Fruit fly (Drosophila melanogaster) whole organism, pupa: ENCODE results near the gene CG11912.

ENCODE experiments used
- CG10348 ChIP-seq: fragments of 200-800 bp; sonication (Bioruptor generic); IDR thresholded peaks from 2 replicates; pipeline ENCODE4 v1.3.6; 2022; ENCODE audit warnings: missing biosample characterization, missing genetic modification characterization
- CG12605 ChIP-seq: fragments of 200-800 bp; sonication (Bioruptor generic); IDR thresholded peaks from 2 replicates; pipeline ENCODE4 v1.3.6; 2022; ENCODE audit warnings: missing biosample characterization, missing genetic modification characterization
- CG13204 ChIP-seq: fragments of 200-800 bp; sonication (Bioruptor generic); optimal IDR thresholded peaks from 2 replicates; lab custom pipeline; 2018; ENCODE audit warnings: missing biosample characterization, mild to moderate bottlenecking, missing genetic modification characterization, moderate library complexity
- CG14655 ChIP-seq: fragments of 200-800 bp; sonication (Bioruptor generic); optimal IDR thresholded peaks from 3 replicates; lab custom pipeline; 2017; ENCODE audit warnings: mild to moderate bottlenecking, missing biosample characterization, missing genetic modification reagents, missing genetic modification characterization
- CG15710 ChIP-seq: fragments of 200-800 bp; sonication (Bioruptor generic); optimal IDR thresholded peaks from 2 replicates; lab custom pipeline; 2018; ENCODE audit warnings: missing biosample characterization, mild to moderate bottlenecking, missing genetic modification characterization, moderate library complexity
- CG17806 ChIP-seq: fragments of 200-800 bp; sonication (Bioruptor generic); optimal IDR thresholded peaks from 2 replicates; lab custom pipeline; 2018; ENCODE audit warnings: missing biosample characterization, mild to moderate bottlenecking, missing genetic modification characterization, moderate library complexity
- CG32121 ChIP-seq: fragments of 200-800 bp; sonication (Bioruptor generic); IDR thresholded peaks from 2 replicates; pipeline ENCODE4 v1.3.6; 2022; ENCODE audit warnings: missing biosample characterization, missing genetic modification characterization
- CG34367 ChIP-seq: fragments of 200-800 bp; sonication (Bioruptor generic); optimal IDR thresholded peaks from 2 replicates; lab custom pipeline; 2018; ENCODE audit warnings: missing biosample characterization, mild to moderate bottlenecking, missing genetic modification characterization
- CG4496 ChIP-seq: fragments of 200-800 bp; sonication (Bioruptor generic); IDR thresholded peaks from 3 replicates; pipeline ENCODE4 v1.3.6; 2022; ENCODE audit warnings: missing biosample characterization, missing genetic modification characterization
- CG8159 ChIP-seq: fragments of 200-800 bp; sonication (Bioruptor generic); optimal IDR thresholded peaks from 3 replicates; lab custom pipeline; 2018; ENCODE audit warnings: missing biosample characterization, mild to moderate bottlenecking, missing genetic modification characterization, moderate library complexity
- CG8301 ChIP-seq: fragments of 200-800 bp; sonication (Bioruptor generic); optimal IDR thresholded peaks from 2 replicates; lab custom pipeline; 2018; ENCODE audit warnings: missing biosample characterization, mild to moderate bottlenecking, missing genetic modification characterization
- CG9948 ChIP-seq: fragments of 200-800 bp; sonication (Bioruptor generic); optimal IDR thresholded peaks from 2 replicates; lab custom pipeline; 2018; ENCODE audit warnings: missing biosample characterization, mild to moderate bottlenecking, missing genetic modification characterization, moderate library complexity
- D1 ChIP-seq: fragments of 200-800 bp; sonication (Bioruptor generic); optimal IDR thresholded peaks from 2 replicates; lab custom pipeline; 2018; ENCODE audit warnings: missing biosample characterization, mild to moderate bottlenecking, missing genetic modification characterization, moderate library complexity
- EcR ChIP-seq: fragments of 200-800 bp; sonication (Bioruptor generic); optimal IDR thresholded peaks from 3 replicates; lab custom pipeline; 2019; ENCODE audit warnings: missing biosample characterization, missing genetic modification characterization, mild to moderate bottlenecking, moderate library complexity, missing genetic modification reagents
- Ets98B ChIP-seq: fragments of 200-800 bp; sonication (Bioruptor generic); IDR thresholded peaks from 2 replicates; pipeline ENCODE4 v1.3.6; 2022; ENCODE audit warnings: missing biosample characterization, missing genetic modification characterization
- Pif1A ChIP-seq: fragments of 200-800 bp; sonication (Bioruptor generic); optimal IDR thresholded peaks from 3 replicates; lab custom pipeline; 2016; ENCODE audit warnings: missing biosample characterization, missing genetic modification characterization
- Pif1B ChIP-seq: fragments of 200-800 bp; sonication (Bioruptor generic); optimal IDR thresholded peaks from 3 replicates; lab custom pipeline; 2016; ENCODE audit warnings: missing biosample characterization, missing genetic modification characterization
- Snoo ChIP-seq: fragments of 200-800 bp; sonication (Bioruptor generic); optimal IDR thresholded peaks from 3 replicates; lab custom pipeline; 2017; ENCODE audit warnings: missing biosample characterization, mild to moderate bottlenecking, missing genetic modification characterization, inconsistent platforms
- fd96Ca ChIP-seq: fragments of 200-800 bp; sonication (Bioruptor generic); IDR thresholded peaks from 3 replicates; pipeline ENCODE4 v1.3.6; 2022; ENCODE audit warnings: missing biosample characterization, missing genetic modification characterization
- gl ChIP-seq: fragments of 200-800 bp; sonication (Bioruptor generic); optimal IDR thresholded peaks from 2 replicates; lab custom pipeline; 2018; ENCODE audit warnings: missing biosample characterization, mild to moderate bottlenecking, missing genetic modification characterization
- rn ChIP-seq: fragments of 200-800 bp; sonication (Bioruptor generic); IDR thresholded peaks from 2 replicates; pipeline ENCODE4 v1.3.6; 2022; ENCODE audit warnings: missing biosample characterization, missing genetic modification characterization

CG11912 gene

DNA sequence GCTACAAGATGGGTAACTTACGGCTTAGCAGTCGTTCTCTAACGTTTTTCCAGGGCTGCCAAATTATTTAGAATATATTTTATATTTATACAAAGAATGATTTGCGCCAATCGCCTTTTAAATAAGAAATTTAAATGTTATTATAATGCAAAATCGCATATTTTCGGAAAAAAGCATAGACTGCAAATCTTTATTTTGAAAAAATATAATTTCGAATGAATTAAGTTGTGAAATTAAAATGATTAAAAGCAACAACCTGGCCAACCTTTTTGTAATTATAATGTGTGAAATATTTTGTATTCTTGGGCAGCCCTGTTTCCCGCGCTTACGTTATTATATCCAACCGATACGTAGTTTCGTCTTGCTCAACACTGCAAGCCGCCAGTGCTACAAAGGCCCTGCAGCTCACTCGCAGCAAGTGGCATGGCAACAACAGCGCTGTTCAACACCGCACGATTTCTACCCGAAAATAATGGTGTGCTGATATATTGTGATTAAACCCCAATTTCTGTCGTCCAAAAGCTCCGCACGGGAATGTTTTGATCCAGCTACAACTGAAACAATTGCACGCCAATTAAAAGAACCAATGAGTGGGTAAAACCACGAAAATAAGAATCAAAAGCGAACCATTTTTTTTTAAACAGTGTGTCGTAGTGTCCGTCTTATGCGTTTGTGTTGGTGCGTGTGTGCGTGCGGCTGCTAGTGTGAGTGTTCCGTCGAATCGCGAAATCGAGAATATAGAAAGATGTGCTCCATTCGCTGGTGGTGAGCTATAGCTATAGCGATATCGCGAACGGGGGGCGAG lies 21.4 kb downstream of the CG11912 start, which contains the start of gene Pi3K21B:
Gene Pi3K21B (plus strand): TSS at position 401 of the 805 bp plus-strand sequence.
- peak; percentile 83 for TF ChIP-seq Pif1A (GFP tag; lab: Kevin White, UChicago)
- TF ChIP-seq D1 (tag; lab: Kevin White, UChicago), result no peak
- peak; percentile 73 for TF ChIP-seq Ets98B
- no peak for TF ChIP-seq CG14655 (GFP tag; lab: Kevin White, UChicago)
- peak; percentile 83 for TF ChIP-seq CG9948 (tag; lab: Kevin White, UChicago)
- TF ChIP-seq CG13204 (GFP tag; lab: Kevin White, UChicago), result no peak
- peak; percentile 63 for TF ChIP-seq CG12605 (GFP tag; lab: Robert Waterston, UW)
- TF ChIP-seq Snoo (tag; lab: Kevin White, UChicago), result peak; percentile 89
- peak; percentile 75 for TF ChIP-seq CG17806
- peak; percentile 54; the same call in 1 of the 3 replicates for TF ChIP-seq fd96Ca (GFP tag; lab: Robert Waterston, UW)
- peak; percentile 80 for TF ChIP-seq CG34367
- peak; percentile 67; the same call in 1 of the 2 replicates for TF ChIP-seq CG32121
- TF ChIP-seq CG10348 (GFP tag; lab: Robert Waterston, UW), result peak; percentile 79
- no peak for TF ChIP-seq EcR
- no peak for TF ChIP-seq gl (tag; lab: Kevin White, UChicago)
- peak; percentile 85 for TF ChIP-seq CG4496 (GFP tag; lab: Robert Waterston, UW)
- TF ChIP-seq CG15710 (tag; lab: Kevin White, UChicago), result peak; percentile 90
- TF ChIP-seq CG8159 (tag; lab: Kevin White, UChicago), result peak; percentile 87
- TF ChIP-seq Pif1B (GFP tag; lab: Kevin White, UChicago), result peak; percentile 53
- peak; percentile 71 for TF ChIP-seq CG8301 (tag; lab: Kevin White, UChicago)
- TF ChIP-seq rn (GFP tag; lab: Robert Waterston, UW), result peak; percentile 48; the same call in 1 of the 2 replicates

DNA sequence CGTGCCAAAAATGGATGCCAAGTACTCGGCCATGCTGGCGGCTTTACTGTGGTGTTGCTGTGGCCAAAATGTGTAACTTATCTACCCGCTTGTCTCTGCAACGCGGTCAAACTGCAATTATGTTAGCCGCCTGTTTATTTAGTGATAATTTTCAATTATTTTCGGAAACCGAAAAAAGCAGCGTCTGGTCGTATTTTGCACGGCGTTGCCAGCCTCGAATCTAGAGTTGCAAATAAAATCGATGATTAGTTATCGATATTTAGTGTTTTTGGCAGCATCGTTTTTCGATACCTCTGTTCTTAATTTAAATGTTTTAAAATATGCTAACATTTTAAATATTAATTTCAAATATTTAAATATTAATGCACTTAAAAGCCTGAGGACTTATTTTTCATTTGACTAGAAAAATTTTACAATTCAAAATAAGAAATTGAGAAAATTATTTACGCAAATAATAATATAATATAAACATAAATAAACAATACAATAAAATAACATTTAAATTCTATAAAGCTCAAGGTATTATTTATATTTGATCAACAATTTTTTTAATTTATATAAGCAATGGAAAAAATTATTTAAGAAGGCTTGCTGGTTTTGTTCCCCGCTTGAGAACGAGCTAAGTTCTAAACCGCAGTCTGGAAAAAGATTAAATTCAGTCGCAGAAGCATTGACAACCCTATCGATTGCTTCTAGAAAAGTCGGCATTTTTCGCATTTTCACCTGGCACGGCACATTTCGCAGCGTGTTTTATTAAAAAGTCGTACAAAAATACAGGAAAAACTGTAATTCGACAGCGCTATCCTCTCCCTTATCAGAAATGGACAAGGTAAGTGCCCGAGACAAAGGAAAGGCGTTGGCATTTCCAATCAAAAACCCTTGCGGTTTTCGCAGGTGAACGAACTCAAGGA lies 24.4 kb downstream of the CG11912 start, which contains the start of the genes U2af38 and Stip1:
Gene U2af38 (minus strand): TSS at position 230 of the 911 bp plus-strand sequence.
Gene Stip1 (plus strand): TSS at position 671 of the 911 bp plus-strand sequence.
- TF ChIP-seq CG32121, result no peak
- TF ChIP-seq EcR, result peak; percentile 99

DNA sequence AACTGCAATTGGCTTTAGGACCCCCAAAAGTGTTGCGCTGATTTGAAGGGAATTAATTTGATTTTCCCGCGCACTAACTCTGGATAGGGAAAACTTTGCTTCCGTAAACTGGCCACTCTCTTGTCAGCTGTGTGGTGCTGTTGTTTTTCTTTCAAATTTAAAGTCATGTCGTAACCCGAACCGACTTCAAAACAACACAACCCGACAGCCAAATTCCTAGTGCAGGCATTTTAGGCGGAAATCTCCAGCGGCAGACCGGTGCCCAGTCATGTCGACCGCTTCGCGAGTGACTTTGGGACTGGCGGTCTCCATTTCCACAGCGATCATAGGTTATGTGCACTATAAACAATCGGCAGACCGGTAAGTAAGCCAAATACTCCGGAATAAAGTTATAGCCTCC lies 26.8 kb downstream of the CG11912 start, which contains the start of gene CG11562:
Gene CG11562 (plus strand): TSS at position 119 of the 400 bp plus-strand sequence.
- no peak for TF ChIP-seq EcR
- TF ChIP-seq Pif1B (GFP tag; lab: Kevin White, UChicago), result no peak
- TF ChIP-seq gl (tag; lab: Kevin White, UChicago), result no peak
- no peak for TF ChIP-seq fd96Ca (GFP tag; lab: Robert Waterston, UW)

dm6 chr2L:291657-292056 lies 27.4 kb downstream of the CG11912 start, which contains the start of gene CG3625:
Gene CG3625, minus strand, starts transcription at chr2L:291795.
- TF ChIP-seq CG17806, result no peak
- TF ChIP-seq CG4496 (GFP tag; lab: Robert Waterston, UW), result 0 out of 3 replicates have a peak, but pooled peaks have one; percentile 25
- no peak for TF ChIP-seq gl (tag; lab: Kevin White, UChicago)
- TF ChIP-seq Pif1A (GFP tag; lab: Kevin White, UChicago), result no peak
- no peak for TF ChIP-seq CG10348 (GFP tag; lab: Robert Waterston, UW)
- TF ChIP-seq CG8301 (tag; lab: Kevin White, UChicago), result no peak
- TF ChIP-seq fd96Ca (GFP tag; lab: Robert Waterston, UW), result 0 out of 3 replicates have a peak, but pooled peaks have one; percentile 7
- no peak for TF ChIP-seq CG34367

DNA sequence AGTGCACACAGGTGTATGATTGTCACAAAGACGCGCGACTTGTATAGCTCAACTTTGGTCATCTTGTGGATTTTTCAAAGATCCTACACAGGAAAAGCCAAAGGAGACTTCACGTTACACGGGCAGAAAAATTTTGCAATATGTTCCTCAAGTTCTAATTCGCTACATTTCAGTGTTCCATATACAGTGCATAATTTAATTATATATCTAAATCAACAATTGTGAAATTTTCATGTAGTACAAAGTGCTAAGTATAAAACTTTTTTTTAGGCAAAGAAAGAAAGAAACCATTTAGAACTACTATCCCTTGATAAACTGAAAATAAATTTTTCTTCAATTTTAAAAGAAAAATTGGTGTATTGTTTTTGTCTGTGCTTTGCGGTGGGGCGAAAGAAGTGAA lies 28.1 kb downstream of the CG11912 start:
- TF ChIP-seq CG17806 (no peak), CG12605 (GFP tag; lab: Robert Waterston, UW) (no peak), rn (GFP tag; lab: Robert Waterston, UW) (no peak), CG10348 (GFP tag; lab: Robert Waterston, UW) (no peak), fd96Ca (GFP tag; lab: Robert Waterston, UW) (no peak), Pif1B (GFP tag; lab: Kevin White, UChicago) (no peak), D1 (tag; lab: Kevin White, UChicago) (no peak), CG14655 (GFP tag; lab: Kevin White, UChicago) (no peak), EcR (no peak), Pif1A (GFP tag; lab: Kevin White, UChicago) (no peak), CG15710 (tag; lab: Kevin White, UChicago) (no peak), CG9948 (tag; lab: Kevin White, UChicago) (no peak), CG34367 (no peak)
